Worm (Caenorhabditis elegans) whole organism, L1 larva: ENCODE results near the gene suca-1.

ENCODE experiments used
- dpl-1 ChIP-seq, 3 experiments: fragments of 150-350 bp in 2 of 3; sonication (generic microtip) in 1 of 3; optimal IDR thresholded peaks; 2 replicates each; lab custom pipeline; 2014 to 2017; ENCODE audit warnings: missing biosample characterization in 3 of 3, missing genetic modification characterization in 3 of 3, missing genetic modification reagents in 3 of 3
- fkh-4 ChIP-seq: sonication (generic microtip); optimal IDR thresholded peaks from 2 replicates; lab custom pipeline; 2016; ENCODE audit warnings: missing compliant biosample characterization, missing genetic modification characterization, borderline replicate concordance
- jun-1 ChIP-seq: fragments of 150-350 bp; optimal IDR thresholded peaks from 2 replicates; lab custom pipeline; 2014; ENCODE audit warnings: missing biosample characterization, missing genetic modification reagents, missing genetic modification characterization
- nhr-12 ChIP-seq: sonication (generic microtip); optimal IDR thresholded peaks from 2 replicates; lab custom pipeline; 2017; ENCODE audit warnings: missing biosample characterization, missing genetic modification characterization
- nhr-237 ChIP-seq: fragments of 150-350 bp; optimal IDR thresholded peaks from 2 replicates; lab custom pipeline; 2014; ENCODE audit warnings: missing biosample characterization, missing genetic modification characterization
- nhr-28 ChIP-seq: fragments of 150-350 bp; optimal IDR thresholded peaks from 2 replicates; lab custom pipeline; 2014; ENCODE audit warnings: missing biosample characterization, missing genetic modification characterization
- nhr-76 ChIP-seq: sonication (generic microtip); optimal IDR thresholded peaks from 2 replicates; lab custom pipeline; 2017; ENCODE audit warnings: missing biosample characterization, missing genetic modification characterization
- pqm-1 ChIP-seq: sonication (generic microtip); optimal IDR thresholded peaks from 3 replicates; lab custom pipeline; 2017; ENCODE audit warnings: missing biosample characterization, missing genetic modification characterization
- sox-4 ChIP-seq: sonication (generic microtip); optimal IDR thresholded peaks from 2 replicates; lab custom pipeline; 2016; ENCODE audit warnings: missing genetic modification characterization, missing compliant biosample characterization

ce11 chrX:10890965-10891364 is 8.9 kb downstream of the suca-1 start, which contains the start of gene F47B10.4:
- TF ChIP-seq nhr-237 (tag; lab: Kevin White, UChicago), result no peak
- no peak for TF ChIP-seq pqm-1 (tag; lab: Kevin White, UChicago)
- no peak for TF ChIP-seq nhr-76
- no peak for TF ChIP-seq sox-4 (tag; lab: Kevin White, UChicago)
- TF ChIP-seq nhr-12 (tag; lab: Kevin White, UChicago), result no peak
- TF ChIP-seq nhr-28, result no peak
- TF ChIP-seq dpl-1 (GFP tag; optimal IDR thresholded peaks at IDR 0.05; lab: Kevin White, UChicago), result no peak
- no peak for TF ChIP-seq fkh-4 (tag; lab: Kevin White, UChicago)
- no peak for TF ChIP-seq jun-1 (tag; lab: Kevin White, UChicago)
